Worm (Caenorhabditis elegans): Measurements from ENCODE around the gene F25F2.1.

DNA sequence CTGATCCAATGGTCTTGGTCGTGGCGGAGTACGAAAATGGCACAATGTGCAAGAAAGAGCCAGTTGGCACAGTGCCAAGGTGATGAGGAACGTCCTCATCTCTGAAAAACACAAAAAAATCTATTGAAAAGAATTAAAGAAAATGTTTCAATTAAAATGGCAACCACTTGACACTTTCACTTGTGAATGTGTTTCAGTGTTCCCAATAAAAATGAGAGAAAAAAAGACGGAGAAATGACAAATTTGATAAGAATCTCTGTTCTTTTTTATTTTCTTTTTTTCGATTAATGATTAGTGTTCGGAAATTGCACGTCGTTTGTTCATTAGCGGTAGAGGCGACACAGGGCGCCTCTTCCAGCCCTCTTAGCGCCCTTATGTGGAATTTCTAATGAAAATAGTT is 41.4 kb upstream of the F25F2.1 start, which contains the start of gene ndg-4:
- TF ChIP-seq dao-5 (tag; optimal IDR thresholded peaks at IDR 0.05) (no peak), him-1 (tag; optimal IDR thresholded peaks at IDR 0.05) (no peak), W03F9.2 (tag; optimal IDR thresholded peaks at IDR 0.05) (no peak)

All from whole organism, L4/young adult.